Fruit fly (Drosophila melanogaster) whole organism, embryonic: ENCODE measurements around the gene Myo31DF.

Source experiments
- ATbp ChIP-seq: fragments of 200-800 bp; sonication (Bioruptor generic); optimal IDR thresholded peaks from 2 replicates; lab custom pipeline; 2017; ENCODE audit warnings: missing biosample characterization, mild to moderate bottlenecking, missing genetic modification characterization, missing genetic modification reagents
- Asciz ChIP-seq: fragments of 200-800 bp; sonication (Bioruptor generic); optimal IDR thresholded peaks from 2 replicates; lab custom pipeline; 2017; ENCODE audit warnings: missing biosample characterization, mild to moderate bottlenecking, missing genetic modification characterization, missing genetic modification reagents
- C15 ChIP-seq: fragments of 200-800 bp; sonication (Bioruptor generic); IDR thresholded peaks from 3 replicates; pipeline ENCODE4 v1.3.6; 2022; ENCODE audit warnings: missing biosample characterization, missing genetic modification characterization
- CG10147 ChIP-seq: fragments of 200-800 bp; sonication (Bioruptor generic); optimal IDR thresholded peaks from 2 replicates; lab custom pipeline; 2019; ENCODE audit warnings: missing biosample characterization, mild to moderate bottlenecking, missing genetic modification characterization, moderate library complexity
- CG10366 ChIP-seq: fragments of 200-800 bp; sonication (Bioruptor generic); IDR thresholded peaks from 2 replicates; pipeline ENCODE4 v1.3.6; 2022; ENCODE audit warnings: missing biosample characterization, missing genetic modification characterization
- CG10431 ChIP-seq: fragments of 200-800 bp; sonication (Bioruptor generic); optimal IDR thresholded peaks from 3 replicates; lab custom pipeline; 2018; ENCODE audit warnings: missing biosample characterization, mild to moderate bottlenecking, missing genetic modification characterization
- CG11695 ChIP-seq: fragments of 200-800 bp; sonication (Bioruptor generic); IDR thresholded peaks from 3 replicates; pipeline ENCODE4 v1.3.6; 2022; ENCODE audit warnings: missing biosample characterization, missing genetic modification characterization
- CG1233 ChIP-seq: fragments of 200-800 bp; sonication (Bioruptor generic); optimal IDR thresholded peaks from 4 replicates; lab custom pipeline; 2018; ENCODE audit warnings: missing biosample characterization, mild to moderate bottlenecking, missing genetic modification characterization
- CG12391 ChIP-seq: fragments of 200-800 bp; sonication (Bioruptor generic); optimal IDR thresholded peaks from 3 replicates; lab custom pipeline; 2018; ENCODE audit warnings: missing biosample characterization, mild to moderate bottlenecking, missing genetic modification characterization, moderate library complexity
- CG12769 ChIP-seq: fragments of 200-800 bp; sonication (Bioruptor generic); optimal IDR thresholded peaks from 2 replicates; lab custom pipeline; 2019; ENCODE audit warnings: missing biosample characterization, mild to moderate bottlenecking, missing genetic modification characterization, moderate library complexity
- CG13123 ChIP-seq: fragments of 200-800 bp; sonication (Bioruptor generic); optimal IDR thresholded peaks from 2 replicates; lab custom pipeline; 2016; ENCODE audit warnings: missing biosample characterization, missing genetic modification characterization
- CG13424 ChIP-seq: fragments of 200-800 bp; sonication (Bioruptor generic); optimal IDR thresholded peaks from 2 replicates; lab custom pipeline; 2019; ENCODE audit warnings: missing biosample characterization, mild to moderate bottlenecking, missing genetic modification characterization, moderate library complexity
- CG14710 ChIP-seq: fragments of 200-800 bp; sonication (Bioruptor generic); optimal IDR thresholded peaks from 3 replicates; lab custom pipeline; 2019; ENCODE audit warnings: missing biosample characterization, mild to moderate bottlenecking, missing genetic modification characterization, moderate library complexity
- CG17829 ChIP-seq: fragments of 200-800 bp; optimal IDR thresholded peaks from 2 replicates; lab custom pipeline; 2019; ENCODE audit warnings: missing biosample characterization, mild to moderate bottlenecking, missing genetic modification characterization, moderate library complexity
- CG4617 ChIP-seq: fragments of 200-800 bp; sonication (Bioruptor generic); optimal IDR thresholded peaks from 3 replicates; lab custom pipeline; 2016; ENCODE audit warnings: missing biosample characterization, missing genetic modification characterization, borderline replicate concordance
- CG4820 ChIP-seq: fragments of 200-800 bp; sonication (Bioruptor generic); optimal IDR thresholded peaks from 3 replicates; lab custom pipeline; 2016; ENCODE audit warnings: missing biosample characterization, missing genetic modification characterization
- CG7839 ChIP-seq: fragments of 200-800 bp; sonication (Bioruptor generic); optimal IDR thresholded peaks from 3 replicates; lab custom pipeline; 2018; ENCODE audit warnings: missing biosample characterization, mild to moderate bottlenecking, missing genetic modification characterization, moderate library complexity
- CG9437 ChIP-seq: fragments of 200-800 bp; sonication (Bioruptor generic); optimal IDR thresholded peaks from 2 replicates; lab custom pipeline; 2018; ENCODE audit warnings: missing biosample characterization, mild to moderate bottlenecking, missing genetic modification characterization
- CoRest ChIP-seq: fragments of 200-800 bp; sonication (Bioruptor generic); optimal IDR thresholded peaks from 3 replicates; lab custom pipeline; 2018; ENCODE audit warnings: missing biosample characterization, mild to moderate bottlenecking, missing genetic modification characterization, moderate library complexity
- D19A ChIP-seq: fragments of 200-800 bp; optimal IDR thresholded peaks from 3 replicates; lab custom pipeline; 2019; ENCODE audit warnings: missing biosample characterization, mild to moderate bottlenecking, missing genetic modification characterization, moderate library complexity
- Dek ChIP-seq: fragments of 200-800 bp; sonication (Bioruptor generic); optimal IDR thresholded peaks from 3 replicates; lab custom pipeline; 2019; ENCODE audit warnings: missing biosample characterization, mild to moderate bottlenecking, missing genetic modification characterization, moderate library complexity
- Fer1 ChIP-seq: fragments of 200-800 bp; sonication (Bioruptor generic); optimal IDR thresholded peaks from 2 replicates; lab custom pipeline; 2017; ENCODE audit warnings: missing biosample characterization, mild to moderate bottlenecking, missing genetic modification characterization
- H15 ChIP-seq: fragments of 200-800 bp; sonication (Bioruptor generic); IDR thresholded peaks from 3 replicates; pipeline ENCODE4 v1.3.6; 2022; ENCODE audit warnings: missing biosample characterization, missing genetic modification characterization
- Lhr ChIP-seq: fragments of 200-800 bp; sonication (Bioruptor generic); optimal IDR thresholded peaks from 3 replicates; lab custom pipeline; 2017; ENCODE audit warnings: mild to moderate bottlenecking, missing biosample characterization, missing genetic modification reagents, missing genetic modification characterization
- Med ChIP-seq: fragments of 200-800 bp; sonication (Bioruptor generic); peaks from one replicate; lab custom pipeline; 2016; ENCODE audit warnings: missing biosample characterization, missing genetic modification characterization, mild to moderate bottlenecking, inconsistent platforms, moderate library complexity
- Myb ChIP-seq: fragments of 200-800 bp; sonication (Bioruptor generic); optimal IDR thresholded peaks from 2 replicates; lab custom pipeline; 2016; ENCODE audit warnings: missing biosample characterization, missing genetic modification characterization
- Oli ChIP-seq: fragments of 200-800 bp; sonication (Bioruptor generic); optimal IDR thresholded peaks from 2 replicates; lab custom pipeline; 2018; ENCODE audit warnings: missing biosample characterization, mild to moderate bottlenecking, missing genetic modification characterization, moderate library complexity
- PHDP ChIP-seq: fragments of 200-800 bp; sonication (Bioruptor generic); optimal IDR thresholded peaks from 3 replicates; lab custom pipeline; 2018; ENCODE audit warnings: missing biosample characterization, mild to moderate bottlenecking, missing genetic modification characterization, moderate library complexity
- Vsx1 ChIP-seq: fragments of 200-800 bp; sonication (Bioruptor generic); optimal IDR thresholded peaks from 2 replicates; lab custom pipeline; 2017; ENCODE audit warnings: missing biosample characterization, mild to moderate bottlenecking, missing genetic modification characterization, missing genetic modification reagents
- bowl ChIP-seq: fragments of 200-800 bp; sonication (Bioruptor generic); IDR thresholded peaks from 2 replicates; pipeline ENCODE4 v1.3.6; 2022; ENCODE audit warnings: missing biosample characterization, missing genetic modification characterization
- chif ChIP-seq, 2 experiments: fragments of 200-800 bp; sonication (Bioruptor generic); optimal IDR thresholded peaks; 3 replicates each; lab custom pipeline; 2016; ENCODE audit warnings: missing biosample characterization in 2 of 2, missing genetic modification characterization in 2 of 2
- cwo ChIP-seq: fragments of 200-800 bp; sonication (Bioruptor generic); optimal IDR thresholded peaks from 3 replicates; lab custom pipeline; 2017; ENCODE audit warnings: missing biosample characterization, missing genetic modification characterization, mild to moderate bottlenecking, moderate library complexity, missing genetic modification reagents
- da ChIP-seq: fragments of 200-800 bp; sonication (Bioruptor generic); optimal IDR thresholded peaks from 2 replicates; lab custom pipeline; 2016; ENCODE audit warnings: missing biosample characterization, missing genetic modification characterization
- dmrt11E ChIP-seq: fragments of 200-800 bp; sonication (Bioruptor generic); optimal IDR thresholded peaks from 3 replicates; lab custom pipeline; 2018; ENCODE audit warnings: missing biosample characterization, mild to moderate bottlenecking, missing genetic modification characterization, moderate library complexity
- dysf ChIP-seq: fragments of 200-800 bp; sonication (Bioruptor generic); IDR thresholded peaks from 3 replicates; pipeline ENCODE4 v1.3.6; 2022; ENCODE audit warnings: missing biosample characterization, missing genetic modification characterization
- exex ChIP-seq: fragments of 200-800 bp; sonication (Bioruptor generic); optimal IDR thresholded peaks from 4 replicates; lab custom pipeline; 2018; ENCODE audit warnings: missing biosample characterization, mild to moderate bottlenecking, missing genetic modification characterization, moderate library complexity
- fd64A ChIP-seq: fragments of 200-800 bp; sonication (Bioruptor generic); optimal IDR thresholded peaks from 3 replicates; lab custom pipeline; 2018; ENCODE audit warnings: missing biosample characterization, mild to moderate bottlenecking, missing genetic modification characterization
- gcm ChIP-seq: fragments of 200-800 bp; sonication (Bioruptor generic); optimal IDR thresholded peaks from 2 replicates; lab custom pipeline; 2019; ENCODE audit warnings: missing biosample characterization, mild to moderate bottlenecking, missing genetic modification characterization, moderate library complexity
- grau ChIP-seq: fragments of 200-800 bp; optimal IDR thresholded peaks from 3 replicates; lab custom pipeline; 2019; ENCODE audit warnings: missing biosample characterization, mild to moderate bottlenecking, missing genetic modification characterization, moderate library complexity
- ken ChIP-seq: fragments of 200-800 bp; sonication (Bioruptor generic); IDR thresholded peaks from 3 replicates; pipeline ENCODE4 v1.3.6; 2022; ENCODE audit warnings: missing biosample characterization, missing genetic modification characterization
- sisA ChIP-seq: fragments of 200-800 bp; sonication (Bioruptor generic); IDR thresholded peaks from 2 replicates; pipeline ENCODE4 v1.3.6; 2022; ENCODE audit warnings: missing biosample characterization, missing genetic modification characterization
- sqz ChIP-seq: fragments of 200-800 bp; sonication (Bioruptor generic); optimal IDR thresholded peaks from 3 replicates; lab custom pipeline; 2018; ENCODE audit warnings: missing biosample characterization, mild to moderate bottlenecking, missing genetic modification characterization
- ssp ChIP-seq: fragments of 200-800 bp; sonication (Bioruptor generic); IDR thresholded peaks from 2 replicates; pipeline ENCODE4 v1.3.6; 2022; ENCODE audit warnings: missing biosample characterization, missing genetic modification characterization
- stwl ChIP-seq: fragments of 200-800 bp; sonication (Bioruptor generic); optimal IDR thresholded peaks from 3 replicates; lab custom pipeline; 2018; ENCODE audit warnings: missing biosample characterization, mild to moderate bottlenecking, missing genetic modification characterization, moderate library complexity
- trem ChIP-seq: fragments of 200-800 bp; optimal IDR thresholded peaks from 3 replicates; lab custom pipeline; 2019; ENCODE audit warnings: missing biosample characterization, mild to moderate bottlenecking, missing genetic modification characterization, moderate library complexity
- unpg ChIP-seq: fragments of 200-800 bp; sonication (Bioruptor generic); optimal IDR thresholded peaks from 3 replicates; lab custom pipeline; 2018; ENCODE audit warnings: missing biosample characterization, mild to moderate bottlenecking, missing genetic modification characterization, moderate library complexity
- wor ChIP-seq: fragments of 200-800 bp; sonication (Bioruptor generic); IDR thresholded peaks from 2 replicates; pipeline ENCODE4 v1.3.6; 2022; ENCODE audit warnings: missing biosample characterization, missing genetic modification characterization
- z ChIP-seq: fragments of 200-800 bp; sonication (Bioruptor generic); IDR thresholded peaks from 3 replicates; pipeline ENCODE4 v1.3.6; 2022; ENCODE audit warnings: missing biosample characterization, missing genetic modification characterization

Myo31DF gene

DNA sequence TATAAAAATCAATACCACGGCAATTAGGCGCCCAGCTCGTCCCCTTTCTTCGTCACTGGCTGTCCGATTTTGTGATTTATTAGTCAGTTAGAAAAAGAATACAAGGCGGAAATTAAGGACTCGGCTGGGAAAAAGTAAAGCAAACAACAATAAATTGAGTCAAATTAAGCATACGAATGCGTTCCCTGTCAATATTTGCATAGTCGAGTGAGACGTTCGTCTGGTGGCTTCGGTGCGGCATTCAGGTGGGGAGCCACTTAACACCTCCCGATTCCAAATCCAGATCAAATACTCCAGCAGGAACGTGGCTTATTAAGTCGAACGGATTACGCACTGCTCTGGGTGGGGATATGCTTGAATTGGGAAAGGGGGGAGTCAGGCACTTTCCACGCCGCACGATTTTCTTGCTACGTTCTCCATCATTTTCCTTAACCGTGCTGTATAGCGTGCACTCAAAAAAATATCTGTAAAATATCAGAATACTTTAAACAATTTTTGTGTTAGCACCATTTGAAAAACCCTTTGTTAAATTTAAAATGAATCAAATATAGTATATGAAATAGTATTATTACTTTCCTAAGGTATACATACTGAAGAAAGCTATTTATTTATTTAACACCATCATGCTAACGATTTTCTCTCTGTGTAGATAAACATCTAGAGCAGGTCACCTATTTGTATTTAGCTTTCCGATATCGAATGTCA is 36.6 kb upstream of the Myo31DF start (continued):
- peak; percentile 28 for TF ChIP-seq Med (GFP tag; lab: Kevin White, UChicago)
- TF ChIP-seq CG4617 (GFP tag; lab: Kevin White, UChicago), result no peak
- TF ChIP-seq dmrt11E (tag; lab: Kevin White, UChicago), result peak; percentile 84
- peak; percentile 12 for TF ChIP-seq sqz (GFP tag; lab: Kevin White, UChicago)
- peak; percentile 43 for TF ChIP-seq Asciz (GFP tag; lab: Kevin White, UChicago)
- TF ChIP-seq da (GFP tag; lab: Kevin White, UChicago), result no peak
- TF ChIP-seq stwl (tag; lab: Kevin White, UChicago), result peak; percentile 9
- TF ChIP-seq Lhr (GFP tag; lab: Kevin White, UChicago), result peak; percentile 11
- no peak; the same call in 2 of the 3 replicates for TF ChIP-seq CG11695
- TF ChIP-seq grau (tag; lab: Kevin White, UChicago), result peak; percentile 57
- TF ChIP-seq chif (GFP tag; optimal IDR thresholded peaks at IDR 0.05; lab: Kevin White, UChicago), result peak in 1 of 2 experiments; percentile 12
- peak; percentile 72 for TF ChIP-seq unpg (GFP tag; lab: Kevin White, UChicago)
- TF ChIP-seq z, result 0 out of 3 replicates have a peak, but pooled peaks have one; percentile 34
- TF ChIP-seq wor, result peak; percentile 43
- peak; percentile 56 for TF ChIP-seq CoRest (tag; lab: Kevin White, UChicago)
- peak; percentile 77 for TF ChIP-seq gcm (GFP tag; lab: Kevin White, UChicago)
- TF ChIP-seq ken, result 0 out of 3 replicates have a peak, but pooled peaks have one; percentile 34
- TF ChIP-seq CG4820 (GFP tag; lab: Kevin White, UChicago), result peak; percentile 41
- TF ChIP-seq CG17829 (tag; lab: Kevin White, UChicago), result peak; percentile 78
- TF ChIP-seq CG12769 (tag; lab: Kevin White, UChicago), result peak; percentile 7
- no peak for TF ChIP-seq exex (tag; lab: Kevin White, UChicago)
- TF ChIP-seq CG13424 (tag; lab: Kevin White, UChicago), result peak; percentile 49
- peak; percentile 25 for TF ChIP-seq Dek (tag; lab: Kevin White, UChicago)
- TF ChIP-seq sisA (GFP tag; lab: Robert Waterston, UW), result 0 out of 2 replicates have a peak, but pooled peaks have one; percentile 6
- peak; percentile 60 for TF ChIP-seq Oli (tag; lab: Kevin White, UChicago)
- peak; percentile 62 for TF ChIP-seq ATbp (GFP tag; lab: Kevin White, UChicago)
- no peak for TF ChIP-seq C15
- peak; percentile 21 for TF ChIP-seq CG1233 (GFP tag; lab: Kevin White, UChicago)
- TF ChIP-seq CG12391 (tag; lab: Kevin White, UChicago), result peak; percentile 80
- TF ChIP-seq CG10366 (GFP tag; lab: Robert Waterston, UW), result peak; percentile 20; the same call in 1 of the 2 replicates
- TF ChIP-seq cwo, result no peak
- TF ChIP-seq fd64A, result no peak
- peak; percentile 26 for TF ChIP-seq CG9437 (GFP tag; lab: Kevin White, UChicago)
- TF ChIP-seq H15 (GFP tag; lab: Robert Waterston, UW), result 0 out of 3 replicates have a peak, but pooled peaks have one; percentile 15
- TF ChIP-seq CG10147, result no peak
- TF ChIP-seq Myb, result no peak
- TF ChIP-seq PHDP (tag; lab: Kevin White, UChicago), result peak; percentile 71
- no peak for TF ChIP-seq CG13123 (GFP tag; lab: Kevin White, UChicago)
- peak; percentile 77 for TF ChIP-seq CG14710 (tag; lab: Kevin White, UChicago)
- TF ChIP-seq bowl (GFP tag; lab: Robert Waterston, UW), result no peak
- peak; percentile 14; the same call in 1 of the 3 replicates for TF ChIP-seq dysf (GFP tag; lab: Robert Waterston, UW)
- TF ChIP-seq CG7839 (tag; lab: Kevin White, UChicago), result peak; percentile 60
- peak; percentile 54 for TF ChIP-seq Vsx1
- peak; percentile 17; the same call in 1 of the 2 replicates for TF ChIP-seq ssp
- peak; percentile 72 for TF ChIP-seq trem (tag; lab: Kevin White, UChicago)
- no peak for TF ChIP-seq CG10431 (GFP tag; lab: Kevin White, UChicago)
- TF ChIP-seq D19A (tag; lab: Kevin White, UChicago), result peak; percentile 44
- no peak for TF ChIP-seq Fer1
